Worm (Caenorhabditis elegans): ENCODE results near the gene ZC53.1.
A peak's percentile ranks its signal among the peaks of the same experiment; 100 is the strongest.

The ZC53.1 gene

ce11 chrX:1888445-1889035 is 24.6 kb downstream of the ZC53.1 start:
- TF ChIP-seq dpl-1 (GFP tag; optimal IDR thresholded peaks at IDR 0.05): no peak
- peak; percentile 51 for TF ChIP-seq madf-10 (tag; optimal IDR thresholded peaks at IDR 0.05)
- TF ChIP-seq ceh-27 (GFP tag; optimal IDR thresholded peaks at IDR 0.05): peak; percentile 45
- TF ChIP-seq ztf-26 (tag; optimal IDR thresholded peaks at IDR 0.05): peak; percentile 41
- no peak for TF ChIP-seq rec-8 (tag; optimal IDR thresholded peaks at IDR 0.05)
- no peak for TF ChIP-seq rpc-1 (optimal IDR thresholded peaks at IDR 0.05)
- TF ChIP-seq rpc-1 (tag; optimal IDR thresholded peaks at IDR 0.05): no peak
- peak; percentile 10 for TF ChIP-seq nhr-90 (tag; optimal IDR thresholded peaks at IDR 0.05)
- peak; percentile 85 for TF ChIP-seq K11D2.4 (GFP tag; IDR thresholded peaks at IDR 0.05)
- TF ChIP-seq cebp-2 (GFP tag; IDR thresholded peaks at IDR 0.05): peak; percentile 69; the same call in 1 of the 2 replicates
- peak; percentile 85 for TF ChIP-seq ZK185.1 (tag; optimal IDR thresholded peaks at IDR 0.05; ENCODE audit: poor library complexity, severe bottlenecking)
- TF ChIP-seq dox-1 (GFP tag; IDR thresholded peaks at IDR 0.05): no peak; the same call in 1 of the 2 replicates
- peak; percentile 31 for TF ChIP-seq F10E7.11 (tag; optimal IDR thresholded peaks at IDR 0.05)
- no peak for TF ChIP-seq lag-1 (GFP tag; IDR thresholded peaks at IDR 0.05)
- TF ChIP-seq ets-4 (GFP tag; optimal IDR thresholded peaks at IDR 0.05): peak; percentile 9
- peak; percentile 72 for TF ChIP-seq tlf-1 (GFP tag; optimal IDR thresholded peaks at IDR 0.05)
- no peak for TF ChIP-seq Y95B8A.8 (GFP tag; IDR thresholded peaks at IDR 0.05)
- peak; percentile 94 for TF ChIP-seq gei-17 (GFP tag; optimal IDR thresholded peaks at IDR 0.05)
- TF ChIP-seq lin-35 (GFP tag; optimal IDR thresholded peaks at IDR 0.05): peak in 1 of 3 experiments; percentile 81
- no peak for TF ChIP-seq lsl-1 (GFP tag; optimal IDR thresholded peaks at IDR 0.05)
- no peak for TF ChIP-seq ceh-100 (GFP tag; IDR thresholded peaks at IDR 0.05)
- peak; percentile 62; the same call in 1 of the 2 replicates for TF ChIP-seq rcor-1 (GFP tag; IDR thresholded peaks at IDR 0.05)
- TF ChIP-seq lin-54 (GFP tag; optimal IDR thresholded peaks at IDR 0.05): peak; percentile 37
- TF ChIP-seq madf-8 (GFP tag; conservative IDR thresholded peaks at IDR 0.05): no peak
- TF ChIP-seq nhr-80 (tag; optimal IDR thresholded peaks at IDR 0.05): peak; percentile 50
- TF ChIP-seq Y56A3A.18 (GFP tag; IDR thresholded peaks at IDR 0.05): peak; percentile 90; the same call in 1 of the 2 replicates
- no peak for TF ChIP-seq ztf-3 (GFP tag; optimal IDR thresholded peaks at IDR 0.05)
- peak; percentile 83 for TF ChIP-seq B0336.3 (GFP tag; IDR thresholded peaks at IDR 0.05)
- TF ChIP-seq him-1 (tag; optimal IDR thresholded peaks at IDR 0.05): no peak
- TF ChIP-seq K12H6.12 (tag; optimal IDR thresholded peaks at IDR 0.05): peak; percentile 63
- TF ChIP-seq B0261.1 (tag; optimal IDR thresholded peaks at IDR 0.05): peak; percentile 40
- no peak for TF ChIP-seq cebp-1 (GFP tag; IDR thresholded peaks at IDR 0.05)
- peak; percentile 80 for TF ChIP-seq cebp-1 (tag; optimal IDR thresholded peaks at IDR 0.05)
- peak; percentile 61 for TF ChIP-seq tbp1 (GFP tag; optimal IDR thresholded peaks at IDR 0.05)
- peak; percentile 91 for TF ChIP-seq lin-40 (tag; optimal IDR thresholded peaks at IDR 0.05)
- TF ChIP-seq repo-1 (tag; optimal IDR thresholded peaks at IDR 0.05): peak; percentile 74
- TF ChIP-seq F22D6.2 (tag; optimal IDR thresholded peaks at IDR 0.05): peak; percentile 37
- peak; percentile 61 for TF ChIP-seq somi-1 (GFP tag; optimal IDR thresholded peaks at IDR 0.05)
- no peak for TF ChIP-seq F55B11.4 (tag; optimal IDR thresholded peaks at IDR 0.05; ENCODE audit: borderline replicate concordance, insufficient read depth)
- no peak for TF ChIP-seq snpc-4 (GFP tag; optimal IDR thresholded peaks at IDR 0.05)
- peak in 2 of 4 experiments; percentile 15 to 29 for TF ChIP-seq snpc-4 (tag; optimal IDR thresholded peaks at IDR 0.05)
- peak; percentile 43 for TF ChIP-seq F57A8.1 (GFP tag; optimal IDR thresholded peaks at IDR 0.05)
- TF ChIP-seq zfh-2 (GFP tag; conservative IDR thresholded peaks at IDR 0.05): peak; percentile 77
- TF ChIP-seq atf-7 (tag; optimal IDR thresholded peaks at IDR 0.05): peak; percentile 57
- no peak for TF ChIP-seq F49E8.2 (tag; optimal IDR thresholded peaks at IDR 0.05; ENCODE audit: insufficient read depth)
- TF ChIP-seq chd-7 (tag; optimal IDR thresholded peaks at IDR 0.05): peak; percentile 9
- TF ChIP-seq zim-3 (tag; optimal IDR thresholded peaks at IDR 0.05): no peak
- no peak for TF ChIP-seq hrde-1 (tag; optimal IDR thresholded peaks at IDR 0.05; ENCODE audit: borderline replicate concordance)
